Fruit fly (Drosophila melanogaster) whole organism, embryonic: ENCODE data around the gene CG13623.

Experiments used
- Atf-2 ChIP-seq: fragments of 200-800 bp; sonication (Bioruptor generic); optimal IDR thresholded peaks from 2 replicates; lab custom pipeline; 2016; ENCODE audit warnings: missing biosample characterization, missing genetic modification characterization
- CG11504 ChIP-seq: fragments of 200-800 bp; sonication (Bioruptor generic); optimal IDR thresholded peaks from 3 replicates; lab custom pipeline; 2019; ENCODE audit warnings: missing biosample characterization, mild to moderate bottlenecking, missing genetic modification characterization, moderate library complexity
- CG12219 ChIP-seq: fragments of 200-800 bp; sonication (Bioruptor generic); optimal IDR thresholded peaks from 3 replicates; lab custom pipeline; 2018; ENCODE audit warnings: missing biosample characterization, mild to moderate bottlenecking, missing genetic modification characterization
- CG15073 ChIP-seq: fragments of 200-800 bp; sonication (Bioruptor generic); optimal IDR thresholded peaks from 2 replicates; lab custom pipeline; 2016; ENCODE audit warnings: missing biosample characterization, missing genetic modification characterization
- CG15479 ChIP-seq: fragments of 200-800 bp; sonication (Bioruptor generic); optimal IDR thresholded peaks from 3 replicates; lab custom pipeline; 2019; ENCODE audit warnings: missing biosample characterization, mild to moderate bottlenecking, missing genetic modification characterization, moderate library complexity
- CG1603 ChIP-seq: fragments of 200-800 bp; sonication (Bioruptor generic); optimal IDR thresholded peaks from 2 replicates; lab custom pipeline; 2019; ENCODE audit warnings: missing biosample characterization, mild to moderate bottlenecking, missing genetic modification characterization, moderate library complexity
- CG16863 ChIP-seq: fragments of 200-800 bp; sonication (Bioruptor generic); optimal IDR thresholded peaks from 3 replicates; lab custom pipeline; 2016; ENCODE audit warnings: missing biosample characterization, missing genetic modification characterization
- CG17359 ChIP-seq: fragments of 200-800 bp; sonication (Bioruptor generic); optimal IDR thresholded peaks from 3 replicates; lab custom pipeline; 2018; ENCODE audit warnings: missing biosample characterization, mild to moderate bottlenecking, missing genetic modification characterization, moderate library complexity
- CG2875 ChIP-seq: fragments of 200-800 bp; sonication (Bioruptor generic); optimal IDR thresholded peaks from 2 replicates; lab custom pipeline; 2017; ENCODE audit warnings: missing biosample characterization, mild to moderate bottlenecking, missing genetic modification characterization, missing genetic modification reagents
- CG2889 ChIP-seq: fragments of 200-800 bp; sonication (Bioruptor generic); IDR thresholded peaks from 3 replicates; pipeline ENCODE4 v1.3.6; 2022; ENCODE audit warnings: missing biosample characterization, missing genetic modification characterization
- CG31388 ChIP-seq: fragments of 200-800 bp; sonication (Bioruptor generic); optimal IDR thresholded peaks from 2 replicates; lab custom pipeline; 2016; ENCODE audit warnings: missing biosample characterization, missing genetic modification characterization
- CG4730 ChIP-seq: fragments of 200-800 bp; sonication (Bioruptor generic); IDR thresholded peaks from 2 replicates; pipeline ENCODE4 v1.3.6; 2022; ENCODE audit warnings: missing biosample characterization, missing genetic modification characterization
- CG4820 ChIP-seq: fragments of 200-800 bp; sonication (Bioruptor generic); optimal IDR thresholded peaks from 3 replicates; lab custom pipeline; 2016; ENCODE audit warnings: missing biosample characterization, missing genetic modification characterization
- CG7963 ChIP-seq: fragments of 200-800 bp; sonication (Bioruptor generic); IDR thresholded peaks from 3 replicates; pipeline ENCODE4 v1.3.6; 2022; ENCODE audit warnings: missing biosample characterization, missing genetic modification characterization; ENCODE audit not compliant: partially characterized antibody
- CG8290 ChIP-seq, 3 experiments: fragments of 200-800 bp; sonication (Bioruptor generic); optimal IDR thresholded peaks; 2 replicates each; lab custom pipeline; 2016 to 2019; ENCODE audit warnings: missing biosample characterization in 3 of 3, missing genetic modification characterization in 3 of 3, mild to moderate bottlenecking in 2 of 3, moderate library complexity in 1 of 3
- CG8944 ChIP-seq: fragments of 200-800 bp; sonication (Bioruptor generic); optimal IDR thresholded peaks from 3 replicates; lab custom pipeline; 2016; ENCODE audit warnings: missing biosample characterization, missing genetic modification characterization
- CG9876 ChIP-seq: fragments of 200-800 bp; sonication (Bioruptor generic); optimal IDR thresholded peaks from 2 replicates; lab custom pipeline; 2016; ENCODE audit warnings: missing biosample characterization, missing genetic modification characterization
- CoRest ChIP-seq: fragments of 200-800 bp; sonication (Bioruptor generic); optimal IDR thresholded peaks from 3 replicates; lab custom pipeline; 2018; ENCODE audit warnings: missing biosample characterization, mild to moderate bottlenecking, missing genetic modification characterization, moderate library complexity
- D ChIP-seq, 2 experiments: fragments of 200-800 bp in 1 of 2; fragments of >200 bp in 1 of 2; sonication (Bioruptor generic) in 1 of 2; optimal IDR thresholded peaks; 2 replicates in 1 of 2; 3 replicates in 1 of 2; lab custom pipeline; 2017; ENCODE audit warnings: mild to moderate bottlenecking in 1 of 2, missing biosample characterization in 1 of 2, missing genetic modification characterization in 1 of 2, missing genetic modification reagents in 1 of 2
- D19A ChIP-seq: fragments of 200-800 bp; optimal IDR thresholded peaks from 3 replicates; lab custom pipeline; 2019; ENCODE audit warnings: missing biosample characterization, mild to moderate bottlenecking, missing genetic modification characterization, moderate library complexity
- Fer1 ChIP-seq: fragments of 200-800 bp; sonication (Bioruptor generic); optimal IDR thresholded peaks from 2 replicates; lab custom pipeline; 2017; ENCODE audit warnings: missing biosample characterization, mild to moderate bottlenecking, missing genetic modification characterization
- HLH4C ChIP-seq: fragments of 200-800 bp; sonication (Bioruptor generic); IDR thresholded peaks from 3 replicates; pipeline ENCODE4 v1.3.6; 2022; ENCODE audit warnings: missing biosample characterization, missing genetic modification characterization; ENCODE audit not compliant: partially characterized antibody
- Hand ChIP-seq: fragments of 200-800 bp; sonication (Bioruptor generic); optimal IDR thresholded peaks from 2 replicates; lab custom pipeline; 2017; ENCODE audit warnings: mild to moderate bottlenecking, missing biosample characterization, missing genetic modification reagents, missing genetic modification characterization
- Hmx ChIP-seq: fragments of 200-800 bp; sonication (Bioruptor generic); optimal IDR thresholded peaks from 2 replicates; lab custom pipeline; 2016; ENCODE audit warnings: missing biosample characterization, missing genetic modification characterization
- Lhr ChIP-seq: fragments of 200-800 bp; sonication (Bioruptor generic); optimal IDR thresholded peaks from 3 replicates; lab custom pipeline; 2017; ENCODE audit warnings: mild to moderate bottlenecking, missing biosample characterization, missing genetic modification reagents, missing genetic modification characterization
- Lpt ChIP-seq: fragments of >200 bp; optimal IDR thresholded peaks from 2 replicates; lab custom pipeline; 2018; ENCODE audit warnings: missing biosample characterization, missing genetic modification characterization
- MBD-R2 ChIP-seq: fragments of 200-800 bp; sonication (Bioruptor generic); IDR thresholded peaks from 2 replicates; pipeline ENCODE4 v1.3.6; 2022; ENCODE audit warnings: missing biosample characterization, missing genetic modification characterization
- Med ChIP-seq: fragments of 200-800 bp; sonication (Bioruptor generic); peaks from one replicate; lab custom pipeline; 2016; ENCODE audit warnings: missing biosample characterization, missing genetic modification characterization, mild to moderate bottlenecking, inconsistent platforms, moderate library complexity
- Myb ChIP-seq: fragments of 200-800 bp; sonication (Bioruptor generic); optimal IDR thresholded peaks from 2 replicates; lab custom pipeline; 2016; ENCODE audit warnings: missing biosample characterization, missing genetic modification characterization
- Ptx1 ChIP-seq: fragments of 200-800 bp; sonication (Bioruptor generic); IDR thresholded peaks from 2 replicates; pipeline ENCODE4 v1.3.6; 2022; ENCODE audit warnings: missing biosample characterization, missing genetic modification characterization
- Taf1 ChIP-seq: fragments of 200-800 bp; sonication (Bioruptor generic); IDR thresholded peaks from 2 replicates; pipeline ENCODE4 v1.3.6; 2022; ENCODE audit warnings: missing biosample characterization, missing genetic modification characterization
- bab2 ChIP-seq: fragments of 200-800 bp; sonication (Bioruptor generic); optimal IDR thresholded peaks from 2 replicates; lab custom pipeline; 2016; ENCODE audit warnings: missing biosample characterization, missing genetic modification characterization
- bowl ChIP-seq: fragments of 200-800 bp; sonication (Bioruptor generic); IDR thresholded peaks from 2 replicates; pipeline ENCODE4 v1.3.6; 2022; ENCODE audit warnings: missing biosample characterization, missing genetic modification characterization
- croc ChIP-seq: fragments of 200-800 bp; sonication (Bioruptor generic); conservative IDR thresholded peaks from 3 replicates; pipeline ENCODE4 v1.3.6; 2022; ENCODE audit warnings: missing biosample characterization, missing genetic modification characterization
- crp ChIP-seq, 2 experiments: fragments of 200-800 bp; sonication (Bioruptor generic); optimal IDR thresholded peaks; 2 replicates in 1 of 2; 3 replicates in 1 of 2; lab custom pipeline; 2017; ENCODE audit warnings: missing biosample characterization in 2 of 2, missing genetic modification characterization in 2 of 2, mild to moderate bottlenecking in 1 of 2, moderate library complexity in 1 of 2
- dan ChIP-seq: fragments of 200-800 bp; sonication (Bioruptor generic); IDR thresholded peaks from 2 replicates; pipeline ENCODE4 v1.3.6; 2022; ENCODE audit warnings: missing biosample characterization, missing genetic modification characterization
- exex ChIP-seq: fragments of 200-800 bp; sonication (Bioruptor generic); optimal IDR thresholded peaks from 4 replicates; lab custom pipeline; 2018; ENCODE audit warnings: missing biosample characterization, mild to moderate bottlenecking, missing genetic modification characterization, moderate library complexity
- fd102C ChIP-seq: fragments of 200-800 bp; sonication (Bioruptor generic); optimal IDR thresholded peaks from 2 replicates; lab custom pipeline; 2018; ENCODE audit warnings: missing biosample characterization, mild to moderate bottlenecking, missing genetic modification characterization, moderate library complexity
- h ChIP-seq: fragments of >200 bp; optimal IDR thresholded peaks from 2 replicates; lab custom pipeline; 2017
- knrl ChIP-seq: fragments of 200-800 bp; sonication (Bioruptor generic); IDR thresholded peaks from 3 replicates; pipeline ENCODE4 v1.3.6; 2022; ENCODE audit warnings: missing biosample characterization, missing genetic modification characterization; ENCODE audit not compliant: partially characterized antibody
- lab ChIP-seq: fragments of 200-800 bp; sonication (Bioruptor generic); optimal IDR thresholded peaks from 3 replicates; lab custom pipeline; 2017; ENCODE audit warnings: missing biosample characterization, missing genetic modification characterization, mild to moderate bottlenecking, moderate library complexity, missing genetic modification reagents
- lilli ChIP-seq: fragments of 200-800 bp; sonication (Bioruptor generic); optimal IDR thresholded peaks from 3 replicates; lab custom pipeline; 2016; ENCODE audit warnings: missing biosample characterization, missing genetic modification characterization
- nau ChIP-seq: fragments of 200-800 bp; sonication (Bioruptor generic); optimal IDR thresholded peaks from 3 replicates; lab custom pipeline; 2017; ENCODE audit warnings: missing biosample characterization, mild to moderate bottlenecking, missing genetic modification characterization, missing genetic modification reagents
- odd ChIP-seq: fragments of 200-800 bp; sonication (Bioruptor generic); optimal IDR thresholded peaks from 2 replicates; lab custom pipeline; 2017; ENCODE audit warnings: missing biosample characterization, mild to moderate bottlenecking, missing genetic modification characterization
- run ChIP-seq: fragments of 200-800 bp; sonication (Bioruptor generic); optimal IDR thresholded peaks from 3 replicates; lab custom pipeline; 2018; ENCODE audit warnings: missing biosample characterization, mild to moderate bottlenecking, missing genetic modification characterization
- sima ChIP-seq: fragments of 200-800 bp; sonication (Bioruptor generic); optimal IDR thresholded peaks from 2 replicates; lab custom pipeline; 2016; ENCODE audit warnings: missing biosample characterization, missing genetic modification characterization
- sug ChIP-seq: fragments of 200-800 bp; optimal IDR thresholded peaks from 2 replicates; lab custom pipeline; 2019; ENCODE audit warnings: missing biosample characterization, mild to moderate bottlenecking, missing genetic modification characterization, moderate library complexity
- twi ChIP-seq: fragments of 200-800 bp; optimal IDR thresholded peaks from 2 replicates; lab custom pipeline; 2019; ENCODE audit warnings: missing biosample characterization, mild to moderate bottlenecking, missing genetic modification characterization, moderate library complexity
- wor ChIP-seq: fragments of 200-800 bp; sonication (Bioruptor generic); IDR thresholded peaks from 2 replicates; pipeline ENCODE4 v1.3.6; 2022; ENCODE audit warnings: missing biosample characterization, missing genetic modification characterization
- yki ChIP-seq: fragments of >200 bp; optimal IDR thresholded peaks from 3 replicates; lab custom pipeline; 2018
- zfh1 ChIP-seq: fragments of 200-800 bp; sonication (Bioruptor generic); IDR thresholded peaks from 3 replicates; pipeline ENCODE4 v1.3.6; 2022; ENCODE audit warnings: missing biosample characterization, missing genetic modification characterization

The CG13623 gene

DNA sequence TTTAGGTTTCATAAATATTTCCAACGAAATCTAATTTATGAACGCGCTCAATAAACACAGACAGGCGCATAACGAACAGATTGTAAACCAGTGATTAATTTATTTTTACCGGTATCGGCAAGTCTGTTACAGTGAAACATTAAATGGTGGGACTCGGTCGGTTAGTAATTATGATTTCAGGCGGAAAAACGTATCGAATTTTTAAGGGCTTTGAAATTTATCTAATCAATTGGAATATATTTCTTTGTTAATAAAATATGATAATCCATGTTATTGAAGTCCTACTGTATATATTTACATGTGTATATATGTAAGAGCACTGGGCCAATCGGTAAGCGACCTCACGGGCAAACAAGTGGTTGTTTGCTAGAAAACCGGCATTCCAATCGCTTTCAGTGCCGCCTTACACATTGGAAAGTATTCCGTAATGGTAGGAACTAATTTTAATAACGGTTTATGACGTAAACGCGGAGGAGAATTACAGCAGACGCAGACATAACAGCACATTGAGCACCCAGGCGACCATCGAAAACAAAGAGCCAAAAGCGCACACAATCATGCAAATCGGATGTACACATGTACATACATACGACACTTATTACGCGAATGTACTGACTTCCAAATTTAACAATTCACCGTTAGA, 12.8 kb upstream of the CG13623 start (continued):
- no peak for TF ChIP-seq CG7963 (GFP tag; lab: Robert Waterston, UW)
- TF ChIP-seq run (tag; lab: Kevin White, UChicago): peak; percentile 80
- no peak for TF ChIP-seq CG8290 (GFP tag; optimal IDR thresholded peaks at IDR 0.05; lab: Kevin White, UChicago)
- no peak for TF ChIP-seq CG8290 (tag; optimal IDR thresholded peaks at IDR 0.05; lab: Kevin White, UChicago)
- no peak for TF ChIP-seq odd (GFP tag; lab: Kevin White, UChicago)
- TF ChIP-seq CG4730 (GFP tag; lab: Robert Waterston, UW): peak; percentile 94
- peak; percentile 65 for TF ChIP-seq croc (GFP tag; lab: Robert Waterston, UW)
- no peak for TF ChIP-seq HLH4C (GFP tag; lab: Robert Waterston, UW)
- peak; percentile 93 for TF ChIP-seq zfh1 (GFP tag; lab: Robert Waterston, UW)
- TF ChIP-seq CG11504 (tag; lab: Kevin White, UChicago): peak; percentile 96
- no peak for TF ChIP-seq dan (GFP tag; lab: Robert Waterston, UW)
- peak; percentile 82 for TF ChIP-seq twi (tag; lab: Kevin White, UChicago)
- peak; percentile 98 for TF ChIP-seq lilli
- TF ChIP-seq D (optimal IDR thresholded peaks at IDR 0.05; lab: Kevin White, UChicago): no peak
- TF ChIP-seq D (GFP tag; optimal IDR thresholded peaks at IDR 0.05; lab: Kevin White, UChicago): peak; percentile 46
- TF ChIP-seq fd102C (GFP tag; lab: Kevin White, UChicago): no peak
- TF ChIP-seq CG15073: peak; percentile 51
- peak; percentile 34 for TF ChIP-seq CG9876
- peak; percentile 94 for TF ChIP-seq lab
- peak in 1 of 2 experiments; percentile 48 for TF ChIP-seq crp (GFP tag; optimal IDR thresholded peaks at IDR 0.05; lab: Kevin White, UChicago)
- TF ChIP-seq sug (tag; lab: Kevin White, UChicago): peak; percentile 96
- TF ChIP-seq Fer1 (GFP tag; lab: Kevin White, UChicago): peak; percentile 94
- peak; percentile 74 for TF ChIP-seq CG2875 (GFP tag; lab: Kevin White, UChicago)
- TF ChIP-seq wor (GFP tag; lab: Robert Waterston, UW): peak; percentile 74
- TF ChIP-seq Hand (GFP tag; lab: Kevin White, UChicago): peak; percentile 92
- peak; percentile 94 for TF ChIP-seq Ptx1 (GFP tag; lab: Robert Waterston, UW)
- no peak for TF ChIP-seq h (lab: Kevin White, UChicago)
- peak; percentile 95 for TF ChIP-seq bowl (GFP tag; lab: Robert Waterston, UW)
- peak; percentile 71 for TF ChIP-seq Hmx (GFP tag; lab: Kevin White, UChicago)
- peak; percentile 93 for TF ChIP-seq CG12219 (GFP tag; lab: Kevin White, UChicago)
- TF ChIP-seq D19A (tag; lab: Kevin White, UChicago): no peak
- TF ChIP-seq Atf-2 (GFP tag; lab: Kevin White, UChicago): peak; percentile 73
- peak; percentile 71 for TF ChIP-seq CG8944 (GFP tag; lab: Kevin White, UChicago)
- no peak for TF ChIP-seq CG1603
- TF ChIP-seq CG16863 (GFP tag; lab: Kevin White, UChicago): peak; percentile 80
- peak; percentile 95 for TF ChIP-seq Taf1
- peak; percentile 52 for TF ChIP-seq sima (GFP tag; lab: Kevin White, UChicago)
- TF ChIP-seq yki: no peak

dm6 chr3R:24527845-24528244, 2.5 kb downstream of the CG13623 start, which contains the start of gene CG6607:
TSS of gene CG6607 (plus strand) at chr3R:24528047.
- TF ChIP-seq CG4820 (GFP tag; lab: Kevin White, UChicago): no peak
- no peak for TF ChIP-seq CG15479 (GFP tag; lab: Kevin White, UChicago)
- 0 out of 3 replicates have a peak, but pooled peaks have one; percentile 23 for TF ChIP-seq knrl (GFP tag; lab: Robert Waterston, UW)
- TF ChIP-seq CG31388: no peak
- peak; percentile 40 for TF ChIP-seq CoRest (tag; lab: Kevin White, UChicago)
- TF ChIP-seq MBD-R2 (GFP tag; lab: Robert Waterston, UW): peak; percentile 69
- TF ChIP-seq exex: no peak
- TF ChIP-seq Med (GFP tag; lab: Kevin White, UChicago): peak; percentile 70
- TF ChIP-seq nau (GFP tag; lab: Kevin White, UChicago): no peak
- no peak for TF ChIP-seq Lpt (GFP tag; lab: Kevin White, UChicago)
- TF ChIP-seq bab2 (GFP tag; lab: Kevin White, UChicago): no peak
- TF ChIP-seq Lhr (GFP tag; lab: Kevin White, UChicago): peak; percentile 34
- no peak for TF ChIP-seq CG2889 (GFP tag; lab: Robert Waterston, UW)
- peak; percentile 96 for TF ChIP-seq Myb (GFP tag; lab: Kevin White, UChicago)
- no peak for TF ChIP-seq CG17359 (tag; lab: Kevin White, UChicago)
